Worm (Caenorhabditis elegans): Measurements from ENCODE around the gene fbxa-54.
A peak's percentile ranks its signal among the peaks of the same experiment; 100 is the strongest.

fbxa-54 gene

DNA sequence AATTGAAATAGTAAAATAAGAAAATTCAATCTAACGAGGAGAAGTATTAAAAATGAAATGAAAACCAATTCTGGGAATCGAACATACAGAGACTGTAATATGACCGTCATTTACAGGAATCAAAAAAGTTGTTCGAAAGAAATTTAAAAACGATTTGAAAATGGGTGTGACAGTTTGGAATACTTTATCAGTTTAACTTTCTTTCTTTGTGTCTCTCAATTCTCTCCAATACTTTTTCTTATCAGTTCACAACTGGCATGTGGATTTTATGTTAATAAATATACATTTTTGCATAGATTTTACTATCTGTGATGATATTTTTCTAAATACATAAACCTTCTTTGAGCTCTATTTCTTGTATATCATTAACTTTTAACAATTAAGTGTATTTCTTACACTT, 11.8 kb upstream of the fbxa-54 start:
- peak; percentile 71 for TF ChIP-seq elt-2 (tag; optimal IDR thresholded peaks at IDR 0.05)

DNA sequence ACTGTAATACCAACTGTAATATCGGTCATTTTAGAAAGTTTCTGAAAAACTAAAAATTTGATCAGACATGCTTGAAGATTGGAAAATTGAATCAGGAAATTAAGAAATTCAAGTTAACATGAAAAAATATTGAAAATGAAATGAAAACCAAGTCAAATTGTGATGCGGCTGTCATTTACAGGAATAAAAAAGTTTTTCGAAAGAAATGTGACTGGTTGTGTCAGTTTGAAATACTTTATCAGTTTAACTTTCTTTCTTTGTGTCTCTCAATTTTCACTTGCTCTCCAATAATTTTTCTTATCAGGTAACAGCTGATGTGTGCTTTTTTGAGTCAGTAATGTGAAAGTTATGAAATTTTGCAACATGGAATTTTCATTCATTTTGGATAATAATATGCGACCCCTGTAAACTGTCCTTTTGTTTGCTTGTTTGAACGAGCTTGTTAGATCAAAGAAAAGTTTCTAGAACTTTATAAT, 9.8 kb upstream of the fbxa-54 start, which contains the start of gene fbxa-60:
TSS of gene fbxa-60 (minus strand) at position 51 of the 476 bp plus-strand sequence.
- TF ChIP-seq ztf-11 (tag; optimal IDR thresholded peaks at IDR 0.05) (no peak), nhr-237 (tag; optimal IDR thresholded peaks at IDR 0.05) (no peak), elt-2 (tag; optimal IDR thresholded peaks at IDR 0.05) (peak; percentile 79), pqm-1 (tag; optimal IDR thresholded peaks at IDR 0.05) (peak; percentile 15), pha-4 (tag; optimal IDR thresholded peaks at IDR 0.05) (peak; percentile 19), mdl-1 (tag; optimal IDR thresholded peaks at IDR 0.05) (no peak), tbx-2 (tag; optimal IDR thresholded peaks at IDR 0.05) (no peak), daf-12 (tag; optimal IDR thresholded peaks at IDR 0.05) (no peak)

DNA sequence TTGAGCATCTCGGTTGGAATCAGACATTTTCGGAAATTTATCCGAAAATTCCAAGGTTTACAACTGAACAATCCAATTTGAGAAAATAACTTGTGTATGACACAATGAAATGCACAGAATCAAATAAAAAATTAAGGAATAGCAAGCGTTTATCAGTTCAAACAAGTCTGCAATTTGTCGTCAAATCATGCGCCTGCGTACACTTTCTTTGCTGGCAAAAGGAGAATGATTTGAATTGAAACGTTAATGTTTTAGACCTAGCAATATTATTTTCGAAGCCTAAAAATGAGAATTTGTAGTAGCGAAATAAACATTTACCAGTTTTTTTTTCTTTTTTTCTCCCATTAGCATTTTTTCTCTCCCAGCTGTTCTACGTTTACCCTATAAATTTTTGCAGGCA, 5.7 kb upstream of the fbxa-54 start, which contains the start of the genes fbxa-67 and fbxa-11:
TSS of gene fbxa-67 (minus strand) at position 199 of the 400 bp plus-strand sequence.
TSS of gene fbxa-11 (plus strand) at position 398 of the 400 bp plus-strand sequence.
- peak; percentile 0 for TF ChIP-seq jun-1 (tag; optimal IDR thresholded peaks at IDR 0.05)
- TF ChIP-seq nhr-25 (tag; optimal IDR thresholded peaks at IDR 0.05), result no peak
- TF ChIP-seq skn-1 (tag; optimal IDR thresholded peaks at IDR 0.05), result no peak
- TF ChIP-seq daf-12 (tag; optimal IDR thresholded peaks at IDR 0.05), result no peak
- no peak for TF ChIP-seq ceh-16 (tag; optimal IDR thresholded peaks at IDR 0.05)
- TF ChIP-seq nfya-1 (tag; optimal IDR thresholded peaks at IDR 0.05; ENCODE audit: insufficient read depth), result peak; percentile 14
- no peak for TF ChIP-seq nhr-77 (tag; optimal IDR thresholded peaks at IDR 0.05)
- TF ChIP-seq elt-2 (tag; optimal IDR thresholded peaks at IDR 0.05), result peak; percentile 19
- TF ChIP-seq lsy-12 (tag; optimal IDR thresholded peaks at IDR 0.05), result no peak
- peak; percentile 50 for TF ChIP-seq pha-4 (tag; optimal IDR thresholded peaks at IDR 0.05)
- peak; percentile 0 for TF ChIP-seq lin-15B (tag; optimal IDR thresholded peaks at IDR 0.05)
- no peak for TF ChIP-seq elt-3 (tag; optimal IDR thresholded peaks at IDR 0.05)

DNA sequence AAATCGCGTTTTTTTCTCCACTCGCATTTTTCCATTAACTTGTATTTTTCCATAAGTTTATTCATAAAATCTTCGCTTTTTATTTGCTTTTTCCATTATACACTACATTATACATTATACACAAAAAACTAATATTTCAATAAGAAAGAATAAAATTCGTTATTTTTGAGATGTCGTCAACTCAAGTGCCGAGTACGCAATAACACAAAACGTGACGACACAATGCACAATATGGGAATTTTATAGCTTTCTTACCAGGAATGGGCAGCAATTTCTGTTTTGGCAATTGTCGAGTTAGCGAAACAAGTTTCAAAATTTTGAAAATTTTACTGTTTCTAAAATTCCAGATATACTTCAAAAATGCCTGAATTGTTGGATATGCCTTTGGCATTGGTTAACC, 4.0 kb upstream of the fbxa-54 start, which contains the start of gene fbxa-10:
TSS of gene fbxa-10 (plus strand) at position 207 of the 400 bp plus-strand sequence.
- TF ChIP-seq ceh-16 (tag; optimal IDR thresholded peaks at IDR 0.05) (no peak), ceh-82 (tag; optimal IDR thresholded peaks at IDR 0.05) (no peak), nhr-28 (tag; optimal IDR thresholded peaks at IDR 0.05) (no peak), egl-5 (tag; optimal IDR thresholded peaks at IDR 0.05) (peak; percentile 2), hmg-11 (tag; optimal IDR thresholded peaks at IDR 0.05) (peak; percentile 59), tbx-2 (tag; optimal IDR thresholded peaks at IDR 0.05) (no peak), zag-1 (tag; optimal IDR thresholded peaks at IDR 0.05) (no peak), nhr-237 (tag; optimal IDR thresholded peaks at IDR 0.05) (no peak), elt-3 (tag; optimal IDR thresholded peaks at IDR 0.05) (no peak), nhr-67 (tag; optimal IDR thresholded peaks at IDR 0.05) (no peak), ceh-9 (tag; optimal IDR thresholded peaks at IDR 0.05) (no peak), lin-15B (tag; optimal IDR thresholded peaks at IDR 0.05) (no peak), ceh-28 (tag; optimal IDR thresholded peaks at IDR 0.05) (no peak), fkh-2 (tag; optimal IDR thresholded peaks at IDR 0.05) (no peak), snpc-4 (tag; optimal IDR thresholded peaks at IDR 0.05) (no peak), aly-2 (tag; optimal IDR thresholded peaks at IDR 0.05) (no peak), lsy-12 (tag; optimal IDR thresholded peaks at IDR 0.05) (no peak), pha-4 (tag; optimal IDR thresholded peaks at IDR 0.05) (peak; percentile 30), unc-62 (GFP tag; optimal IDR thresholded peaks at IDR 0.05) (no peak)

DNA sequence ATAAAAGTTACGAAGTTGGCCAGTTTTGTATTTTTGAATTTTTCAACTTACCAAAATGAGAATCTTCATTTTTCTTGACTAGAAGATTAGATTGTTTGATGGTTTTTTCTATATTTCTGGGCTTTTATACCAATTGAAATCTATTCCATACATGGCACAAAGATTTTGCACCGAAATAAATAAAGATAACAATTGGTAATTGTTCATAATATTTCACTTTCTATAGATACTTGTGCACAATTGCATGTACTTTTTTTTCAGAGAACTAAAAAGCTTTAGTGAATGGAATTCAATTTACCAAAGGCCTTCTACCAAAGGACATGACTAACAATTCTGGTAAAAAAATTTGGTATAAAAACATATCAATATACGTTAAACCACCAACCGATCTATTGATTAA, 1.6 kb upstream of the fbxa-54 start, which contains the start of the genes T12B5.15 and T12B5.14:
TSS of gene T12B5.15 (minus strand) at position 101 of the 400 bp plus-strand sequence.
TSS of gene T12B5.14 (plus strand) at position 321 of the 400 bp plus-strand sequence.
- TF ChIP-seq ZK546.5 (tag; optimal IDR thresholded peaks at IDR 0.05), result no peak
- TF ChIP-seq unc-39 (tag; optimal IDR thresholded peaks at IDR 0.05), result no peak
- no peak for TF ChIP-seq fkh-10 (GFP tag; optimal IDR thresholded peaks at IDR 0.05)
- no peak for TF ChIP-seq nhr-76 (tag; optimal IDR thresholded peaks at IDR 0.05)
- no peak for TF ChIP-seq skn-1 (tag; optimal IDR thresholded peaks at IDR 0.05)

Data from whole organism, L3 larva.